Fruit fly (Drosophila melanogaster) whole organism, embryonic: ENCODE results near the gene Tsf2.
A peak's percentile ranks its signal among the peaks of the same experiment; 100 is the strongest.

Experiments used
- Bteb2 ChIP-seq: fragments of 200-800 bp; sonication (Bioruptor generic); optimal IDR thresholded peaks from 2 replicates; lab custom pipeline; 2016; ENCODE audit warnings: missing biosample characterization, missing genetic modification characterization
- CG10431 ChIP-seq: fragments of 200-800 bp; sonication (Bioruptor generic); optimal IDR thresholded peaks from 3 replicates; lab custom pipeline; 2018; ENCODE audit warnings: missing biosample characterization, mild to moderate bottlenecking, missing genetic modification characterization
- CG10462 ChIP-seq: fragments of 200-800 bp; sonication (Bioruptor generic); optimal IDR thresholded peaks from 2 replicates; lab custom pipeline; 2016; ENCODE audit warnings: missing biosample characterization, missing genetic modification characterization
- CG11247 ChIP-seq: fragments of 200-800 bp; sonication (Bioruptor generic); IDR thresholded peaks from 2 replicates; pipeline ENCODE4 v1.3.6; 2022; ENCODE audit warnings: missing biosample characterization, missing genetic modification characterization
- CG12219 ChIP-seq: fragments of 200-800 bp; sonication (Bioruptor generic); optimal IDR thresholded peaks from 3 replicates; lab custom pipeline; 2018; ENCODE audit warnings: missing biosample characterization, mild to moderate bottlenecking, missing genetic modification characterization
- CG1233 ChIP-seq: fragments of 200-800 bp; sonication (Bioruptor generic); optimal IDR thresholded peaks from 4 replicates; lab custom pipeline; 2018; ENCODE audit warnings: missing biosample characterization, mild to moderate bottlenecking, missing genetic modification characterization
- CG12391 ChIP-seq: fragments of 200-800 bp; sonication (Bioruptor generic); optimal IDR thresholded peaks from 3 replicates; lab custom pipeline; 2018; ENCODE audit warnings: missing biosample characterization, mild to moderate bottlenecking, missing genetic modification characterization, moderate library complexity
- CG12769 ChIP-seq: fragments of 200-800 bp; sonication (Bioruptor generic); optimal IDR thresholded peaks from 2 replicates; lab custom pipeline; 2019; ENCODE audit warnings: missing biosample characterization, mild to moderate bottlenecking, missing genetic modification characterization, moderate library complexity
- CG15011 ChIP-seq: fragments of 200-800 bp; sonication (Bioruptor generic); optimal IDR thresholded peaks from 3 replicates; lab custom pipeline; 2018; ENCODE audit warnings: missing biosample characterization, mild to moderate bottlenecking, missing genetic modification characterization
- CG15073 ChIP-seq: fragments of 200-800 bp; sonication (Bioruptor generic); optimal IDR thresholded peaks from 2 replicates; lab custom pipeline; 2016; ENCODE audit warnings: missing biosample characterization, missing genetic modification characterization
- CG16863 ChIP-seq: fragments of 200-800 bp; sonication (Bioruptor generic); optimal IDR thresholded peaks from 3 replicates; lab custom pipeline; 2016; ENCODE audit warnings: missing biosample characterization, missing genetic modification characterization
- CG18262 ChIP-seq: fragments of 200-800 bp; optimal IDR thresholded peaks from 3 replicates; lab custom pipeline; 2019; ENCODE audit warnings: missing biosample characterization, mild to moderate bottlenecking, missing genetic modification characterization, moderate library complexity
- CG1832 ChIP-seq: fragments of 200-800 bp; sonication (Bioruptor generic); optimal IDR thresholded peaks from 2 replicates; lab custom pipeline; 2017; ENCODE audit warnings: missing biosample characterization, mild to moderate bottlenecking, missing genetic modification characterization, inconsistent platforms
- CG3065 ChIP-seq: fragments of 200-800 bp; sonication (Bioruptor generic); optimal IDR thresholded peaks from 2 replicates; lab custom pipeline; 2016; ENCODE audit warnings: missing biosample characterization, missing genetic modification characterization
- CG32532 ChIP-seq: fragments of 200-800 bp; sonication (Bioruptor generic); IDR thresholded peaks from 2 replicates; pipeline ENCODE4 v1.3.6; 2022; ENCODE audit warnings: missing biosample characterization, missing genetic modification characterization
- CG3838 ChIP-seq: fragments of 200-800 bp; sonication (Bioruptor generic); optimal IDR thresholded peaks from 3 replicates; lab custom pipeline; 2016; ENCODE audit warnings: missing biosample characterization, missing genetic modification characterization
- CG6254 ChIP-seq: fragments of 200-800 bp; sonication (Bioruptor generic); optimal IDR thresholded peaks from 3 replicates; lab custom pipeline; 2017; ENCODE audit warnings: mild to moderate bottlenecking, missing biosample characterization, missing genetic modification reagents, missing genetic modification characterization
- CG7745 ChIP-seq: fragments of 200-800 bp; sonication (Bioruptor generic); optimal IDR thresholded peaks from 2 replicates; lab custom pipeline; 2018; ENCODE audit warnings: missing biosample characterization, mild to moderate bottlenecking, missing genetic modification characterization, moderate library complexity
- CG7839 ChIP-seq: fragments of 200-800 bp; sonication (Bioruptor generic); optimal IDR thresholded peaks from 3 replicates; lab custom pipeline; 2018; ENCODE audit warnings: missing biosample characterization, mild to moderate bottlenecking, missing genetic modification characterization, moderate library complexity
- CG8290 ChIP-seq, 3 experiments: fragments of 200-800 bp; sonication (Bioruptor generic); optimal IDR thresholded peaks; 2 replicates each; lab custom pipeline; 2016 to 2019; ENCODE audit warnings: missing biosample characterization in 3 of 3, missing genetic modification characterization in 3 of 3, mild to moderate bottlenecking in 2 of 3, moderate library complexity in 1 of 3
- CG8359 ChIP-seq: fragments of 200-800 bp; sonication (Bioruptor generic); optimal IDR thresholded peaks from 2 replicates; lab custom pipeline; 2017; ENCODE audit warnings: missing biosample characterization, mild to moderate bottlenecking, missing genetic modification characterization, borderline replicate concordance
- CG9437 ChIP-seq: fragments of 200-800 bp; sonication (Bioruptor generic); optimal IDR thresholded peaks from 2 replicates; lab custom pipeline; 2018; ENCODE audit warnings: missing biosample characterization, mild to moderate bottlenecking, missing genetic modification characterization
- Fer2 ChIP-seq: fragments of 200-800 bp; sonication (Bioruptor generic); optimal IDR thresholded peaks from 2 replicates; lab custom pipeline; 2018; ENCODE audit warnings: missing biosample characterization, mild to moderate bottlenecking, missing genetic modification characterization, moderate library complexity
- HHEX ChIP-seq: fragments of 200-800 bp; sonication (Bioruptor generic); optimal IDR thresholded peaks from 3 replicates; lab custom pipeline; 2017; ENCODE audit warnings: missing biosample characterization, mild to moderate bottlenecking, missing genetic modification characterization, missing genetic modification reagents
- Hsf ChIP-seq: fragments of 200-800 bp; sonication (Bioruptor generic); optimal IDR thresholded peaks from 3 replicates; lab custom pipeline; 2016; ENCODE audit warnings: missing biosample characterization, missing genetic modification characterization
- Lpt ChIP-seq: fragments of >200 bp; optimal IDR thresholded peaks from 2 replicates; lab custom pipeline; 2018; ENCODE audit warnings: missing biosample characterization, missing genetic modification characterization
- Neu2 ChIP-seq: fragments of 200-800 bp; sonication (Bioruptor generic); optimal IDR thresholded peaks from 3 replicates; lab custom pipeline; 2016; ENCODE audit warnings: missing biosample characterization, missing genetic modification characterization, borderline replicate concordance
- Optix ChIP-seq: fragments of 200-800 bp; sonication (Bioruptor generic); IDR thresholded peaks from 3 replicates; pipeline ENCODE4 v1.3.6; 2022; ENCODE audit warnings: missing biosample characterization, missing genetic modification characterization
- Ravus ChIP-seq: fragments of 200-800 bp; sonication (Bioruptor generic); IDR thresholded peaks from 2 replicates; pipeline ENCODE4 v1.3.6; 2022; ENCODE audit warnings: missing biosample characterization, missing genetic modification characterization
- Rx ChIP-seq: fragments of 200-800 bp; sonication (Bioruptor generic); IDR thresholded peaks from 2 replicates; pipeline ENCODE4 v1.3.6; 2022; ENCODE audit warnings: missing biosample characterization, missing genetic modification characterization
- Sin3A ChIP-seq: fragments of >200 bp; optimal IDR thresholded peaks from 2 replicates; lab custom pipeline; 2018
- Stat92E ChIP-seq, 3 experiments: fragments of >200 bp in 2 of 3; fragments of 200-800 bp in 1 of 3; sonication (Bioruptor generic) in 1 of 3; optimal IDR thresholded peaks; 2 replicates each; lab custom pipeline; 2017 to 2019; ENCODE audit warnings: missing biosample characterization in 3 of 3, missing genetic modification characterization in 3 of 3, mild to moderate bottlenecking in 1 of 3, moderate library complexity in 1 of 3
- Taf1 ChIP-seq: fragments of 200-800 bp; sonication (Bioruptor generic); IDR thresholded peaks from 2 replicates; pipeline ENCODE4 v1.3.6; 2022; ENCODE audit warnings: missing biosample characterization, missing genetic modification characterization
- Trl ChIP-seq, 3 experiments: fragments of >200 bp in 2 of 3; fragments of 200-800 bp in 1 of 3; sonication (Bioruptor generic) in 1 of 3; optimal IDR thresholded peaks; 2 replicates in 1 of 3; 3 replicates in 2 of 3; lab custom pipeline; 2016 to 2017; ENCODE audit warnings: missing biosample characterization in 1 of 3, missing genetic modification characterization in 1 of 3
- cad ChIP-seq: fragments of >200 bp; optimal IDR thresholded peaks from 2 replicates; lab custom pipeline; 2017; ENCODE audit warnings: missing biosample characterization, missing genetic modification characterization
- cato ChIP-seq: fragments of 200-800 bp; sonication (Bioruptor generic); optimal IDR thresholded peaks from 2 replicates; lab custom pipeline; 2016; ENCODE audit warnings: missing biosample characterization, missing genetic modification characterization, borderline replicate concordance
- chinmo ChIP-seq: fragments of 200-800 bp; sonication (Bioruptor generic); IDR thresholded peaks from 4 replicates; pipeline ENCODE4 v1.3.6; 2022; ENCODE audit warnings: missing biosample characterization, missing genetic modification characterization; ENCODE audit not compliant: partially characterized antibody
- da ChIP-seq: fragments of 200-800 bp; sonication (Bioruptor generic); optimal IDR thresholded peaks from 2 replicates; lab custom pipeline; 2016; ENCODE audit warnings: missing biosample characterization, missing genetic modification characterization
- fru ChIP-seq: fragments of >200 bp; optimal IDR thresholded peaks from 2 replicates; lab custom pipeline; 2017
- her ChIP-seq: fragments of 200-800 bp; sonication (Bioruptor generic); optimal IDR thresholded peaks from 2 replicates; lab custom pipeline; 2016; ENCODE audit warnings: missing biosample characterization, missing genetic modification characterization
- mld ChIP-seq: fragments of 200-800 bp; sonication (Bioruptor generic); IDR thresholded peaks from 3 replicates; pipeline ENCODE4 v1.3.6; 2022; ENCODE audit warnings: missing biosample characterization, missing genetic modification characterization; ENCODE audit not compliant: partially characterized antibody
- nau ChIP-seq: fragments of 200-800 bp; sonication (Bioruptor generic); optimal IDR thresholded peaks from 3 replicates; lab custom pipeline; 2017; ENCODE audit warnings: missing biosample characterization, mild to moderate bottlenecking, missing genetic modification characterization, missing genetic modification reagents
- pho ChIP-seq: fragments of 200-800 bp; sonication (Bioruptor generic); optimal IDR thresholded peaks from 2 replicates; lab custom pipeline; 2016; ENCODE audit warnings: missing biosample characterization, missing genetic modification characterization
- rib ChIP-seq: fragments of 200-800 bp; sonication (Bioruptor generic); IDR thresholded peaks from 2 replicates; pipeline ENCODE4 v1.3.6; 2022; ENCODE audit warnings: missing biosample characterization, missing genetic modification characterization
- sim ChIP-seq: fragments of 200-800 bp; sonication (Bioruptor generic); IDR thresholded peaks from 2 replicates; pipeline ENCODE4 v1.3.6; 2022; ENCODE audit warnings: missing biosample characterization, missing genetic modification characterization
- slbo ChIP-seq: fragments of 200-800 bp; sonication (Bioruptor generic); IDR thresholded peaks from 2 replicates; pipeline ENCODE4 v1.3.6; 2022; ENCODE audit warnings: missing biosample characterization, missing genetic modification characterization
- stc ChIP-seq: fragments of 200-800 bp; sonication (Bioruptor generic); IDR thresholded peaks from 2 replicates; pipeline ENCODE4 v1.3.6; 2022; ENCODE audit warnings: missing biosample characterization, missing genetic modification characterization
- tgo ChIP-seq: fragments of 200-800 bp; sonication (Bioruptor generic); IDR thresholded peaks from 3 replicates; pipeline ENCODE4 v1.3.6; 2022; ENCODE audit warnings: missing biosample characterization, missing genetic modification characterization
- tin ChIP-seq: fragments of 200-800 bp; sonication (Bioruptor generic); optimal IDR thresholded peaks from 3 replicates; lab custom pipeline; 2016; ENCODE audit warnings: missing biosample characterization, missing genetic modification characterization
- toy ChIP-seq: fragments of 200-800 bp; sonication (Bioruptor generic); IDR thresholded peaks from 2 replicates; pipeline ENCODE4 v1.3.6; 2022; ENCODE audit warnings: missing biosample characterization, missing genetic modification characterization

The Tsf2 gene

dm6 chr3L:12482917-12483316, 50.6 kb downstream of the Tsf2 start (continued):
- no peak for TF ChIP-seq Sin3A (lab: Kevin White, UChicago)
- TF ChIP-seq nau (GFP tag; lab: Kevin White, UChicago), result peak; percentile 69
- TF ChIP-seq Stat92E (GFP tag; optimal IDR thresholded peaks at IDR 0.05; lab: Kevin White, UChicago), result no peak
- TF ChIP-seq her (GFP tag; lab: Kevin White, UChicago), result no peak
- TF ChIP-seq Fer2, result peak; percentile 27
- peak; percentile 84 for TF ChIP-seq CG7839 (tag; lab: Kevin White, UChicago)
- no peak for TF ChIP-seq mld (GFP tag; lab: Robert Waterston, UW)
- TF ChIP-seq pho, result no peak
- no peak for TF ChIP-seq Trl (optimal IDR thresholded peaks at IDR 0.05; lab: Kevin White, UChicago)
- peak; percentile 19 for TF ChIP-seq Trl (GFP tag; optimal IDR thresholded peaks at IDR 0.05; lab: Kevin White, UChicago)
- TF ChIP-seq CG7745 (tag; lab: Kevin White, UChicago), result no peak
- TF ChIP-seq CG10462 (GFP tag; lab: Kevin White, UChicago), result peak; percentile 47
- TF ChIP-seq Optix, result 0 out of 3 replicates have a peak, but pooled peaks have one; percentile 35
- peak; percentile 59; the same call in 1 of the 2 replicates for TF ChIP-seq CG32532 (GFP tag; lab: Robert Waterston, UW)
- peak; percentile 52 for TF ChIP-seq Bteb2 (GFP tag; lab: Kevin White, UChicago)
- no peak for TF ChIP-seq Ravus
- TF ChIP-seq chinmo (GFP tag; lab: Robert Waterston, UW), result no peak
- TF ChIP-seq CG12769 (tag; lab: Kevin White, UChicago), result no peak
- peak; percentile 81 for TF ChIP-seq CG12391 (tag; lab: Kevin White, UChicago)
- no peak for TF ChIP-seq fru (lab: Kevin White, UChicago)
- TF ChIP-seq CG15073, result no peak
- no peak for TF ChIP-seq cad (GFP tag; lab: Kevin White, UChicago)
- TF ChIP-seq CG15011 (GFP tag; lab: Kevin White, UChicago), result peak; percentile 51
- peak; percentile 32; the same call in 1 of the 2 replicates for TF ChIP-seq sim (GFP tag; lab: Robert Waterston, UW)
- TF ChIP-seq CG11247 (GFP tag; lab: Robert Waterston, UW), result peak; percentile 47; the same call in 1 of the 2 replicates
- TF ChIP-seq CG3838 (GFP tag; lab: Kevin White, UChicago), result peak; percentile 27
- peak; percentile 49 for TF ChIP-seq Rx
- peak; percentile 88 for TF ChIP-seq CG18262 (tag; lab: Kevin White, UChicago)
- TF ChIP-seq CG8359 (GFP tag; lab: Kevin White, UChicago), result no peak
- TF ChIP-seq tgo (GFP tag; lab: Robert Waterston, UW), result peak; percentile 80
- no peak for TF ChIP-seq Taf1
- TF ChIP-seq da (GFP tag; lab: Kevin White, UChicago), result peak; percentile 15
- peak; percentile 24 for TF ChIP-seq CG3065 (GFP tag; lab: Kevin White, UChicago)
- TF ChIP-seq CG6254 (GFP tag; lab: Kevin White, UChicago), result peak; percentile 68
- TF ChIP-seq CG12219 (GFP tag; lab: Kevin White, UChicago), result peak; percentile 52
- peak; percentile 68 for TF ChIP-seq slbo
- TF ChIP-seq HHEX (GFP tag; lab: Kevin White, UChicago), result peak; percentile 72
- TF ChIP-seq CG16863 (GFP tag; lab: Kevin White, UChicago), result peak; percentile 60
- no peak for TF ChIP-seq CG8290 (GFP tag; optimal IDR thresholded peaks at IDR 0.05; lab: Kevin White, UChicago)
- TF ChIP-seq CG8290 (tag; optimal IDR thresholded peaks at IDR 0.05; lab: Kevin White, UChicago), result no peak
- no peak for TF ChIP-seq CG10431 (GFP tag; lab: Kevin White, UChicago)
- TF ChIP-seq Hsf (GFP tag; lab: Kevin White, UChicago), result peak; percentile 62
- TF ChIP-seq stc (GFP tag; lab: Robert Waterston, UW), result peak; percentile 77
- TF ChIP-seq tin, result peak; percentile 51
- TF ChIP-seq Lpt (GFP tag; lab: Kevin White, UChicago), result no peak
- peak; percentile 9; the same call in 1 of the 2 replicates for TF ChIP-seq rib (GFP tag; lab: Robert Waterston, UW)
- no peak for TF ChIP-seq CG1832 (GFP tag; lab: Kevin White, UChicago)
- peak; percentile 70 for TF ChIP-seq CG1233 (GFP tag; lab: Kevin White, UChicago)
- no peak for TF ChIP-seq toy
- TF ChIP-seq CG9437 (GFP tag; lab: Kevin White, UChicago), result peak; percentile 78
- no peak for TF ChIP-seq Neu2
- peak; percentile 47 for TF ChIP-seq cato (GFP tag; lab: Kevin White, UChicago)
